Fruit fly (Drosophila melanogaster) Kc167 (cell line): Measurements from ENCODE around the gene CG6843.

Experiments used
- Myc ChIP-seq: fragments of >200 bp; optimal IDR thresholded peaks from 2 replicates; lab custom pipeline; 2017; ENCODE audit warnings: missing external identifiers
- Sin3A ChIP-seq: fragments of >200 bp; optimal IDR thresholded peaks from 2 replicates; lab custom pipeline; 2018; ENCODE audit warnings: missing external identifiers
- h ChIP-seq: fragments of >200 bp; optimal IDR thresholded peaks from 3 replicates; lab custom pipeline; 2018; ENCODE audit warnings: missing external identifiers
- insv ChIP-seq: fragments of >200 bp; optimal IDR thresholded peaks from 3 replicates; lab custom pipeline; 2018; ENCODE audit warnings: missing external identifiers
- psq ChIP-seq: fragments of >200 bp; optimal IDR thresholded peaks from 2 replicates; lab custom pipeline; 2017; ENCODE audit warnings: missing external identifiers
- ttk ChIP-seq: sonication (Bioruptor generic); optimal IDR thresholded peaks from 2 replicates; lab custom pipeline; 2017; ENCODE audit warnings: missing external identifiers

Gene CG6843

dm6 chr3L:18911082-18911481, 9.7 kb downstream of the CG6843 start, which contains the start of gene Ir75d:
Gene Ir75d, minus strand, starts transcription at chr3L:18911182.
- TF ChIP-seq psq (lab: Kevin White, UChicago) (no peak), h (lab: Kevin White, UChicago) (no peak), insv (lab: Kevin White, UChicago) (no peak), Myc (lab: Kevin White, UChicago) (no peak), Sin3A (lab: Kevin White, UChicago) (no peak), ttk (no peak)

- TF ChIP-seq insv (lab: Kevin White, UChicago) = no peak
- TF ChIP-seq h (lab: Kevin White, UChicago) = no peak
- TF ChIP-seq Sin3A (lab: Kevin White, UChicago) = no peak
- TF ChIP-seq psq (lab: Kevin White, UChicago) = no peak
- no peak for TF ChIP-seq ttk
- TF ChIP-seq Myc (lab: Kevin White, UChicago) = no peak
These were observed 12.8 kb downstream of the CG6843 start, which contains the start of gene COX6AL2 for dm6 chr3L:18914100-18914683. Gene COX6AL2, minus strand, starts transcription at chr3L:18914150.

- no peak for TF ChIP-seq Sin3A (lab: Kevin White, UChicago)
- TF ChIP-seq h (lab: Kevin White, UChicago) = no peak
- TF ChIP-seq psq (lab: Kevin White, UChicago) = no peak
These were observed 15.1 kb downstream of the CG6843 start for dm6 chr3L:18916466-18916865.

dm6 chr3L:18917281-18917680, 15.9 kb downstream of the CG6843 start, which contains the start of gene CG6839:
Gene CG6839, plus strand, starts transcription at chr3L:18917581.
- TF ChIP-seq Sin3A (lab: Kevin White, UChicago) (no peak), insv (lab: Kevin White, UChicago) (no peak), psq (lab: Kevin White, UChicago) (no peak), ttk (no peak), h (lab: Kevin White, UChicago) (no peak), Myc (lab: Kevin White, UChicago) (no peak)

- no peak for TF ChIP-seq ttk
- TF ChIP-seq h (lab: Kevin White, UChicago) = no peak
- no peak for TF ChIP-seq psq (lab: Kevin White, UChicago)
- TF ChIP-seq insv (lab: Kevin White, UChicago) = no peak
- no peak for TF ChIP-seq Sin3A (lab: Kevin White, UChicago)
- TF ChIP-seq Myc (lab: Kevin White, UChicago) = no peak
These were observed 18.8 kb downstream of the CG6843 start, which contains the start of gene CG18223 for dm6 chr3L:18920219-18920618. Gene CG18223, minus strand, starts transcription at chr3L:18920319.

dm6 chr3L:18922086-18922485, 20.7 kb downstream of the CG6843 start, which contains the start of gene CG3819:
Gene CG3819, minus strand, starts transcription at chr3L:18922108.
- TF ChIP-seq Myc (lab: Kevin White, UChicago) = no peak

dm6 chr3L:18924790-18925189, 23.4 kb downstream of the CG6843 start, which contains the start of gene CG43049:
Gene CG43049, plus strand, starts transcription at chr3L:18925090.
- TF ChIP-seq insv (lab: Kevin White, UChicago) (no peak), Sin3A (lab: Kevin White, UChicago) (no peak), h (lab: Kevin White, UChicago) (no peak), psq (lab: Kevin White, UChicago) (no peak)

- no peak for TF ChIP-seq Myc (lab: Kevin White, UChicago)
- TF ChIP-seq psq (lab: Kevin White, UChicago) = no peak
- TF ChIP-seq h (lab: Kevin White, UChicago) = no peak
- no peak for TF ChIP-seq ttk
- no peak for TF ChIP-seq Sin3A (lab: Kevin White, UChicago)
- TF ChIP-seq insv (lab: Kevin White, UChicago) = no peak
These were observed 44.5 kb downstream of the CG6843 start, which contains the start of gene CG32204 for dm6 chr3L:18945938-18946337. Gene CG32204, minus strand, starts transcription at chr3L:18946038.

dm6 chr3L:18946956-18947355, 45.6 kb downstream of the CG6843 start:
- TF ChIP-seq h (lab: Kevin White, UChicago) (no peak), Myc (lab: Kevin White, UChicago) (no peak), psq (lab: Kevin White, UChicago) (no peak), insv (lab: Kevin White, UChicago) (no peak)

dm6 chr3L:18949137-18949536, 47.7 kb downstream of the CG6843 start:
- TF ChIP-seq insv (lab: Kevin White, UChicago) (no peak), h (lab: Kevin White, UChicago) (no peak), psq (lab: Kevin White, UChicago) (no peak), Sin3A (lab: Kevin White, UChicago) (no peak), Myc (lab: Kevin White, UChicago) (no peak), ttk (no peak)

dm6 chr3L:18950359-18950758, 49.0 kb downstream of the CG6843 start, which contains the start of gene CG6836:
Gene CG6836, plus strand, starts transcription at chr3L:18950629.
- TF ChIP-seq h (lab: Kevin White, UChicago) (no peak), insv (lab: Kevin White, UChicago) (no peak), Sin3A (lab: Kevin White, UChicago) (no peak), ttk (no peak), psq (lab: Kevin White, UChicago) (no peak), Myc (lab: Kevin White, UChicago) (no peak)

dm6 chr3L:18952399-18952798, 51.0 kb downstream of the CG6843 start:
- TF ChIP-seq psq (lab: Kevin White, UChicago) (no peak), ttk (no peak), Sin3A (lab: Kevin White, UChicago) (no peak), h (lab: Kevin White, UChicago) (no peak), insv (lab: Kevin White, UChicago) (no peak), Myc (lab: Kevin White, UChicago) (no peak)
